Fruit fly (Drosophila melanogaster) whole organism, embryonic: ENCODE results near the gene Osi7.

Source experiments
- CG11398 ChIP-seq: fragments of 200-800 bp; sonication (Bioruptor generic); optimal IDR thresholded peaks from 2 replicates; lab custom pipeline; 2016; ENCODE audit warnings: missing biosample characterization, missing genetic modification characterization
- CG1529 ChIP-seq: fragments of 200-800 bp; sonication (Bioruptor generic); optimal IDR thresholded peaks from 3 replicates; lab custom pipeline; 2018; ENCODE audit warnings: missing biosample characterization, missing genetic modification characterization
- CG18619 ChIP-seq: fragments of 200-800 bp; sonication (Bioruptor generic); optimal IDR thresholded peaks from 3 replicates; lab custom pipeline; 2017; ENCODE audit warnings: missing biosample characterization, mild to moderate bottlenecking, missing genetic modification characterization
- Xrp1 ChIP-seq: fragments of 200-800 bp; sonication (Bioruptor generic); IDR thresholded peaks from 2 replicates; pipeline ENCODE4 v1.3.6; 2022; ENCODE audit warnings: missing biosample characterization, missing genetic modification characterization
- bowl ChIP-seq: fragments of 200-800 bp; sonication (Bioruptor generic); IDR thresholded peaks from 2 replicates; pipeline ENCODE4 v1.3.6; 2022; ENCODE audit warnings: missing biosample characterization, missing genetic modification characterization
- kni ChIP-seq: fragments of 200-800 bp; sonication (Bioruptor generic); optimal IDR thresholded peaks from 3 replicates; lab custom pipeline; 2017; ENCODE audit warnings: mild to moderate bottlenecking, missing biosample characterization, missing genetic modification reagents, missing genetic modification characterization
- pzg ChIP-seq: fragments of 200-800 bp; sonication (Bioruptor generic); optimal IDR thresholded peaks from 3 replicates; lab custom pipeline; 2018; ENCODE audit warnings: missing biosample characterization, mild to moderate bottlenecking, missing genetic modification characterization, moderate library complexity

- TF ChIP-seq Xrp1 (GFP tag; lab: Robert Waterston, UW) = no peak
- TF ChIP-seq CG1529 (GFP tag; lab: Kevin White, UChicago) = no peak
- TF ChIP-seq bowl = no peak
- no peak for TF ChIP-seq CG18619
- no peak for TF ChIP-seq CG11398 (GFP tag; lab: Kevin White, UChicago)
- no peak for TF ChIP-seq pzg
- no peak for TF ChIP-seq kni (GFP tag; lab: Kevin White, UChicago)
Measured at dm6 chr3R:6263658-6264057, 14.9 kb downstream of the Osi7 start, which contains the start of gene Osi10a.
